Fruit fly (Drosophila melanogaster): Measurements from ENCODE around the gene CG4592.

CG4592 gene

dm6 chr2L:9938631-9939256, 17.3 kb downstream of the CG4592 start, which contains the start of the genes Datp and CG4619 (continued):
- TF ChIP-seq slbo (GFP tag; IDR thresholded peaks at IDR 0.05) (peak; percentile 71), CG9215 (GFP tag; IDR thresholded peaks at IDR 0.05) (peak; percentile 38), Side (GFP tag; optimal IDR thresholded peaks at IDR 0.05) (peak; percentile 27), CG10543 (GFP tag; optimal IDR thresholded peaks at IDR 0.05) (peak; percentile 29), CHES-1-like (GFP tag; optimal IDR thresholded peaks at IDR 0.05) (peak; percentile 29), tx (GFP tag; optimal IDR thresholded peaks at IDR 0.05) (peak; percentile 26), CG15011 (GFP tag; optimal IDR thresholded peaks at IDR 0.05) (no peak), Hmx (GFP tag; optimal IDR thresholded peaks at IDR 0.05) (no peak), CG3281 (GFP tag; optimal IDR thresholded peaks at IDR 0.05) (peak; percentile 32), shn (GFP tag; optimal IDR thresholded peaks at IDR 0.05) (peak; percentile 76), yki (optimal IDR thresholded peaks at IDR 0.05) (no peak), CG5180 (GFP tag; optimal IDR thresholded peaks at IDR 0.05) (no peak), CG10565 (GFP tag; optimal IDR thresholded peaks at IDR 0.05) (no peak), Eip74EF (GFP tag; optimal IDR thresholded peaks at IDR 0.05) (no peak), Gug (GFP tag; IDR thresholded peaks at IDR 0.05) (no peak; the same call in 3 of the 4 replicates), phol (tag; optimal IDR thresholded peaks at IDR 0.05) (peak; percentile 39), Dad (GFP tag; optimal IDR thresholded peaks at IDR 0.05) (peak; percentile 50), sim (GFP tag; IDR thresholded peaks at IDR 0.05) (no peak), NFAT (GFP tag; IDR thresholded peaks at IDR 0.05) (peak; percentile 76), tup (GFP tag; optimal IDR thresholded peaks at IDR 0.05) (no peak), emc (GFP tag; optimal IDR thresholded peaks at IDR 0.05) (peak; percentile 38), Hr3 (GFP tag; optimal IDR thresholded peaks at IDR 0.05) (no peak), Doc2 (GFP tag; IDR thresholded peaks at IDR 0.05) (no peak), CG2202 (tag; optimal IDR thresholded peaks at IDR 0.05) (no peak), mam (GFP tag; optimal IDR thresholded peaks at IDR 0.05) (peak; percentile 63), CG10979 (tag; optimal IDR thresholded peaks at IDR 0.05) (peak; percentile 6), jigr1 (GFP tag; IDR thresholded peaks at IDR 0.05) (no peak), CG7372 (GFP tag; IDR thresholded peaks at IDR 0.05) (no peak), CG11504 (tag; optimal IDR thresholded peaks at IDR 0.05) (no peak), zen (tag; optimal IDR thresholded peaks at IDR 0.05) (peak; percentile 67), Usf (GFP tag; optimal IDR thresholded peaks at IDR 0.05) (no peak), vvl (GFP tag; IDR thresholded peaks at IDR 0.05) (peak; percentile 63; the same call in 1 of the 2 replicates), vnd (GFP tag; IDR thresholded peaks at IDR 0.05; ENCODE audit: partially characterized antibody) (no peak), peb (GFP tag; IDR thresholded peaks at IDR 0.05) (no peak), TFAM (GFP tag; optimal IDR thresholded peaks at IDR 0.05) (no peak), so (GFP tag; IDR thresholded peaks at IDR 0.05) (no peak; the same call in 2 of the 3 replicates), gcm (GFP tag; optimal IDR thresholded peaks at IDR 0.05) (no peak), Dip3 (GFP tag; optimal IDR thresholded peaks at IDR 0.05) (peak; percentile 42), Poxn (GFP tag; IDR thresholded peaks at IDR 0.05) (no peak), Blimp-1 (GFP tag; optimal IDR thresholded peaks at IDR 0.05) (no peak), B-H2 (GFP tag; optimal IDR thresholded peaks at IDR 0.05) (peak; percentile 81), CG11398 (GFP tag; optimal IDR thresholded peaks at IDR 0.05) (no peak), C15 (GFP tag; IDR thresholded peaks at IDR 0.05) (no peak), CG7271 (tag; optimal IDR thresholded peaks at IDR 0.05) (no peak), CG10366 (GFP tag; IDR thresholded peaks at IDR 0.05) (no peak), Dek (tag; optimal IDR thresholded peaks at IDR 0.05) (no peak), kay (GFP tag; optimal IDR thresholded peaks at IDR 0.05) (no peak), Nf-YA (GFP tag; IDR thresholded peaks at IDR 0.05) (no peak), Aef1 (GFP tag; IDR thresholded peaks at IDR 0.05) (peak; percentile 59; the same call in 2 of the 3 replicates), CG6654 (GFP tag; optimal IDR thresholded peaks at IDR 0.05) (no peak), CG6854 (GFP tag; optimal IDR thresholded peaks at IDR 0.05) (no peak)
